Fruit fly (Drosophila melanogaster): ENCODE data around the gene CG33502.

The CG33502 gene

DNA sequence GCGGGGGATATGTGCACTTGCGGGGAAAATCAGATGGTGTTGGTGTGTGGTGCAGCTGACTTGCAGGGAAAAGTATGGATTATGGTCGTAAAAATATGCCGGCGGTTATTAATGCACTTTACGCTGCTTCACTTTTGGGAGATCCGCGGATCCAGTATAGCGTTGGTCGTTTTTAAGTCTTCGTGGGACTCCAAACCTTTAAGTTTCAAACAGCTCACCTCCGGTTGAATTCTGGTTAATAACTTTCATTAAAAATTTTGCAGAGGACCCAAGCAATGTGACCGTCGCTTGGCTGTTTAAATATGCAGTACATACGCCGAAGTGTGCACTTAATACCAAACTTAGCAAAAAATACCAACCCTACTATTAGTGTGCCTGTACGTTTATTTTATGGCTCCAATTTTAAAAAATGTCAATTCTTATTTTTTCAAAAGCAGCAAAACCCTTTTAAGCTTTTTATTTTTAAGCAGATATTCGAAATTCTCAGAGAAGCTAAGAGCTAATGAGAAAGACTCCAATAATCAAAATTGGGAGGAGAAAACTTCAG lies 6.3 kb downstream of the CG33502 start, which contains the start of gene GCS2alpha:
Gene GCS2alpha, minus strand, starts transcription at position 309 of the 547 bp plus-strand sequence.
- TF ChIP-seq pan (optimal IDR thresholded peaks at IDR 0.05) = no peak
- no peak for TF ChIP-seq psq (optimal IDR thresholded peaks at IDR 0.05)
- no peak for TF ChIP-seq EcR (GFP tag; optimal IDR thresholded peaks at IDR 0.05)
- no peak for TF ChIP-seq CG8478 (optimal IDR thresholded peaks at IDR 0.05)

DNA sequence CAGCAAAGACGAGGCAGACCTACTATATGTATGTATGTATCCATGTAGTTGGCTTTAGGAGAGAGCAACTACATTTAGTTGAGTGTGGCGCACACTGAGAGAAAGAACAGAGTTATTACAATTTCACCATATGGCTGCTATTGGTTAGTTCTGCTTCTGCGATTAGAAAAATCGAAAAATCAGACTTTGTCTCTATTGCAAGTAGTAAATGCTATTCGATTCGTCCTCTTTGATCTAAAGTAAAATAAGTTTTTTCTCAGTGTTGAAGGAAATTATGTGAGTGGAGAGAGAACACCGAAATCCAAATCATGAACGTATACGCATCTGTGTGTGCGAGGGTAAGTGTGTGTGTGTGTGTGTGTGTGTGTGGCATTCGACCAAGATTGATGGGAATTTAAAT lies 17.4 kb downstream of the CG33502 start:
- TF ChIP-seq EcR (GFP tag; optimal IDR thresholded peaks at IDR 0.05) (no peak), usp (GFP tag; optimal IDR thresholded peaks at IDR 0.05) (no peak), CG8478 (optimal IDR thresholded peaks at IDR 0.05) (no peak), pan (optimal IDR thresholded peaks at IDR 0.05) (no peak), psq (optimal IDR thresholded peaks at IDR 0.05) (no peak), Dll (optimal IDR thresholded peaks at IDR 0.05) (no peak)

DNA sequence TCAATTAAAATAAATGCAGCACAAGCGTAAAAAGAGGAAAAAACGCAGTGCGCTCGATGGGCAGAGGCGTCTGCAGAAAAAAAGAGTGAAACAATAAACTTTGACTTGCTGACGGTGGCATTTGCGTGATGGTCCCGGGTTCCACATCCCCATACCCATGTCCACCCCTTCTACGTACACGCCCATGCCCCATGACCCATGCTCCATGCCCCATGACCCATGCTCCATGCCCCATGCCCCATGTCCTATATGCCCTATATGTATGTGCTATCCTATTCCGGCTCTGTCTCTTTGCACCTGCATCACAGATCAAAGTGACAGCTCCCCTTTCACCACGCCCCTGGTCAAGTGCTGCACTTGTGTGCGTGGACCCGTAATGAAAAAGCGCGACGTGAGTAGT lies 19.3 kb downstream of the CG33502 start:
- TF ChIP-seq EcR (GFP tag; optimal IDR thresholded peaks at IDR 0.05) (no peak), psq (optimal IDR thresholded peaks at IDR 0.05) (no peak), usp (GFP tag; optimal IDR thresholded peaks at IDR 0.05) (no peak), Dll (optimal IDR thresholded peaks at IDR 0.05) (no peak), CG8478 (optimal IDR thresholded peaks at IDR 0.05) (no peak), pan (optimal IDR thresholded peaks at IDR 0.05) (no peak)

DNA sequence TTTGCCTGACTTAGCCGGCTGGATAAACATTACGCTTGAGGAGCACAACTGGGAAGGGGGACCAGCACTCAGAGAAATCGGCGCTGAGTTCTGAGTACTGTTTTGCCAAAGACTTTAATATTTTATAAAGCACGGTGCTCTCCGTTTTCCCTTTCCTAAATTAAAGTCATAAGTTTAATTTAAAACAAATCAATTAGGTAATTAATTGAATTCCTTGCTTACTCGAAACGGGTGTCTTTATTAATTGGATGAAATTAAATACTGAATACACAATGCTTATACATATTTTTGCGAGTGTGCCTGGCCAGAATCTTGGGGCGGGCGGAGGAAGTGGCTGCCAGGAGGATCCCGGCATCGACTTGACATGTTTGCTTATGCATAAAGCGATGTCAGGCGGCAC lies 21.4 kb downstream of the CG33502 start:
- TF ChIP-seq Dll (optimal IDR thresholded peaks at IDR 0.05) (no peak), CG8478 (optimal IDR thresholded peaks at IDR 0.05) (no peak), usp (GFP tag; optimal IDR thresholded peaks at IDR 0.05) (no peak), pan (optimal IDR thresholded peaks at IDR 0.05) (no peak), EcR (GFP tag; optimal IDR thresholded peaks at IDR 0.05) (no peak), psq (optimal IDR thresholded peaks at IDR 0.05) (no peak)

DNA sequence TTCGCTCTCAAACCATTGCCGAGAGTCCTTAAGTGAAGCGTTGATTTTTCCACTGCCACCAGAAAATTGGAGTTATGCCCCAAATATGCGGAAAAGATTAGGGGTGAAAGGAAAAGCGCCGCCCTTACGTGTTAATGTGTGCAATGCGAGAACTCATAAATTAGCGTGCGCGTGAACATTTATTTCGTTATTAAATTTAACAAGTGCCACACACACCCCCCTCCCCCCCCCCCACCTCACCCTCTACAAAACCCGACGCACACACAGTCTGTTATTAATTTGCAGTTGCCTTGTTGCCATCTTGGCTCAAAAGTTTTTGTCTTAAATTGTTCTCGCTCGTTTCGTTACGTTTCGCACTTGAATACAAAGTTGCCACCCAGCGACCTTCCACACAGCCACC lies 23.3 kb downstream of the CG33502 start:
- TF ChIP-seq pan (optimal IDR thresholded peaks at IDR 0.05) (no peak), usp (GFP tag; optimal IDR thresholded peaks at IDR 0.05) (no peak), psq (optimal IDR thresholded peaks at IDR 0.05) (no peak), EcR (GFP tag; optimal IDR thresholded peaks at IDR 0.05) (no peak), CG8478 (optimal IDR thresholded peaks at IDR 0.05) (no peak), Dll (optimal IDR thresholded peaks at IDR 0.05) (no peak)

DNA sequence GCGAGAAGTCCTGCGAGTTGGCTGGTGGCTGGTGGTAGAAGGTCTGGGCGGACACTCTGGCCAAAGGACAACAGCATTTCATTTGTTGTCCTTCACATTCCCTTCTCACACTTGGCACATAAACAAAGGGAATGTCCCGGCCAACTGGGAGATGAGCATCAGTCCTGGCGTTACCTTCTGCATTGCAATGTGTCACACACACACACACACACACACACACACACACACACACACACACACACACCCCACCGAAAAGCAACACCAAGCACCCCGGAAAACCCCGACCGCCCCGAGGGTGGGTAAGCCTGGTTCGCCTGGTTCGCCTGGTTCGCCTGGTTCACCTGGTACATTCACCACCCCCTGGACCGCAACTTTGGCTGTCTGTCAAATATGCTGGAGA lies 43.5 kb downstream of the CG33502 start:
- no peak for TF ChIP-seq usp (GFP tag; optimal IDR thresholded peaks at IDR 0.05)
- no peak for TF ChIP-seq CG8478 (optimal IDR thresholded peaks at IDR 0.05)
- no peak for TF ChIP-seq EcR (GFP tag; optimal IDR thresholded peaks at IDR 0.05)
- no peak for TF ChIP-seq Dll (optimal IDR thresholded peaks at IDR 0.05)
- TF ChIP-seq psq (optimal IDR thresholded peaks at IDR 0.05) = no peak
- no peak for TF ChIP-seq pan (optimal IDR thresholded peaks at IDR 0.05)

DNA sequence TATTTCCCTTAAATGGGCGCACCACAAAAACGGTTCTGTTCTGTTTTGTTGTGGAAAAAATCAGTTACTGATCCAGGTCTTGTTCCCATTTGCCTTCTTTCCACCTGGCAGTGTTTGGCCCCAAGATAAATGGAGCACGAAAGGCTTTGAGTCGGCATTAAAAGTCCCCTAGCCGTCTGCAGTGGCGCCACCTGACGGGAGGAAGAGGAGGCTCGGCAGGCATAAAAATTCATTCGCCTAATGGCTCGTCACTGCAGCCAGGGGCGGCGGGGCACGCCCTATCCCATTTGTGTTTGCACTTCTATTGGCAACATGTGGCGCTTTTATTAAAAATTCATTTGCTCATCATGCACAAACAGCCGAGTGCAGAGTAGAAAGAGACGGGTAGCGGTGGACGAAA lies 45.8 kb downstream of the CG33502 start:
- no peak for TF ChIP-seq CG8478 (optimal IDR thresholded peaks at IDR 0.05)
- TF ChIP-seq psq (optimal IDR thresholded peaks at IDR 0.05) = no peak
- TF ChIP-seq EcR (GFP tag; optimal IDR thresholded peaks at IDR 0.05) = no peak
- no peak for TF ChIP-seq usp (GFP tag; optimal IDR thresholded peaks at IDR 0.05)
- no peak for TF ChIP-seq pan (optimal IDR thresholded peaks at IDR 0.05)
- no peak for TF ChIP-seq Dll (optimal IDR thresholded peaks at IDR 0.05)

DNA sequence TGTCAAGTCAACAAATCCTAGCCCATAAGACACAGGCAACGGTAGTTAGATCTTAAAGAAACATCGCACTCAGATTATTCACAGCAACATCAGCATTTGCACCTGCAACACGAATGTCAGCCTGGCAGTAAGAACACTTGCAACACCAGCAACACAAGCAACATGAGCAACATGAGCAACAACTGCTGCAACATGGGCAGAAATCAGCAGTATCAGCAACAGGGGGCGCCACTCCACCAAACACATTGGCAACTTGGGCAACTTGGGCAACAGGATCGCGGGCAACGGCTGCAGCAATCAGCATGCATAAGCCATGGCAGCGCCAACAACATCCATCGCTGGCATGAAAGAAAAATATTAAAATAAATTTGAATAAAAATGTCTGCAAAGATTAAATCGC lies 48.5 kb downstream of the CG33502 start:
- no peak for TF ChIP-seq EcR (GFP tag; optimal IDR thresholded peaks at IDR 0.05)
- TF ChIP-seq CG8478 (optimal IDR thresholded peaks at IDR 0.05) = no peak
